Worm (Caenorhabditis elegans) whole organism, L4/young adult: ENCODE measurements around the gene fbxb-118.

Source experiments
- W03F9.2 ChIP-seq: fragments of 150-350 bp; optimal IDR thresholded peaks from 2 replicates; lab custom pipeline; 2014; ENCODE audit warnings: missing biosample characterization, missing genetic modification characterization
- dao-5 ChIP-seq: sonication (generic microtip); optimal IDR thresholded peaks from 2 replicates; lab custom pipeline; 2016; ENCODE audit warnings: missing genotype, missing genetic modification characterization, moderate library complexity, missing compliant biosample characterization
- him-1 ChIP-seq: sonication (generic microtip); optimal IDR thresholded peaks from 2 replicates; lab custom pipeline; 2016; ENCODE audit warnings: missing genotype, missing genetic modification reagents, missing genetic modification characterization, missing compliant biosample characterization

DNA sequence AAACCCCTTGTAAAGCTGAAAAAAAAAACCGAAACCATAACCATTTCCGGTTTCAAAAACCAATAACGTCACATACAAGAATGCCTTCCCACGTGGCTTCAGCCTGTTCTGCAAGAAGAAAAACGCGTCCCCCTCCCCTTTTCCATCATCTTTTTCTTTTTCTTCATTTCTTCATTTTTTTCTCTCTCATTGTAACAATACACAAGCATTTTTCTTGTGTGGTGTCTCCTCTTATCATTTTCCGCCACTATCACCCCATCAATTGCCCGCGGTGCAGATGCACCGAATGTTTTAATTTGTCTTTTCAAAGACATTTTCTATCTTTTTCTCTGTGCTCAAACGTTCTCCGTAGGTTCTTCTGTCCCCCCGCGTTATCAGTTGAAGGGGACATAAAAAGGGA, 25.3 kb upstream of the fbxb-118 start:
- TF ChIP-seq him-1 (no peak), W03F9.2 (tag; lab: Kevin White, UChicago) (peak; percentile 27), dao-5 (tag; lab: Kevin White, UChicago) (no peak)
